Fruit fly (Drosophila melanogaster): ENCODE data around the gene hfw.

The hfw gene

DNA sequence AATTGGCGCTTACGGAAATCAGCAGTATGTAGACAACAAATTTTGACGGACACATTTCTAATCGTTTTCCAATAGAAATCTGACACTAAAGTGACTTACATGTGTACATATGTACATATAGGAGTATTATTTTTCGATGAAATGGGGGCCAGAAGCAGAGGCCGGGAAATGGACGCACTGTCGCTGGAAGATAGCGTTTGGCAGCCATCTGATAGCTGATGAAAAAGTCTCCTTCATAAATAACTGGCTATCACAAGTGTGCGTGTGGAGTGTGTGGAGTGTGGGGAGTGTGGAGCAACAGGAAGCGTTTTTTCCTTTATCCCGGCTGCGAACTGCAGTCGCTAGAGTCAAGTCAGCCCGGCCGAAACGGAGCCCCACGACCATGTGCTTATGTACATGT is 40.7 kb downstream of the hfw start, which contains the start of gene CG3795:
Gene CG3795 (minus strand): TSS at position 101 of the 400 bp plus-strand sequence.
- TF ChIP-seq CG32121 (GFP tag; IDR thresholded peaks at IDR 0.05), result no peak
- no peak for TF ChIP-seq CG15710 (tag; optimal IDR thresholded peaks at IDR 0.05)
- TF ChIP-seq CG10348 (GFP tag; IDR thresholded peaks at IDR 0.05), result no peak
- no peak for TF ChIP-seq gl (tag; optimal IDR thresholded peaks at IDR 0.05)
- no peak for TF ChIP-seq Snoo (tag; optimal IDR thresholded peaks at IDR 0.05)

DNA sequence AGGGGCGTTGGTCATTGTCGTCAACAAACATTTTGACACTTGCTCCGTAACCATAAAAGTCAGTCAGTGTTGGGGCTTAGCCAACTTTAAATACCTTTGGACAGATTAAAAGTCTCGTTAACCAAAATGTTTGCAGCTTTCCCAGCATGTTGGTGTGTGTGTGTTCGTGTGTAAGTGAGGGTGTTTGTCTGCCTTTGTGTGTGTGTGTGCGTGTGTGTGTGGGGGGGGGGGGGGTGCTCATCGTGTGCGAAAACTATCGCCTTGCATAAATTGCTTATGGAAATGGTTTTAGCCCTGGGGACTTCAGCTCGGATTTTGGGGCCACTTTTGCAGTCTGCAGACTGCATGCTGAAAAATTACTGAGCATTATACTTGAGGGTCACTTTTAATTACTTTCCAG is 45.5 kb downstream of the hfw start:
- no peak for TF ChIP-seq EcR (GFP tag; optimal IDR thresholded peaks at IDR 0.05)
- TF ChIP-seq Pif1A (GFP tag; optimal IDR thresholded peaks at IDR 0.05), result no peak
- TF ChIP-seq CG32121 (GFP tag; IDR thresholded peaks at IDR 0.05), result no peak
- TF ChIP-seq CG13204 (GFP tag; optimal IDR thresholded peaks at IDR 0.05), result no peak
- TF ChIP-seq CG4496 (GFP tag; IDR thresholded peaks at IDR 0.05), result no peak
- TF ChIP-seq CG34367 (tag; optimal IDR thresholded peaks at IDR 0.05), result no peak
- TF ChIP-seq CG12605 (GFP tag; IDR thresholded peaks at IDR 0.05), result no peak
- TF ChIP-seq CG17806 (tag; optimal IDR thresholded peaks at IDR 0.05), result no peak
- no peak for TF ChIP-seq gl (tag; optimal IDR thresholded peaks at IDR 0.05)
- no peak for TF ChIP-seq fd96Ca (GFP tag; IDR thresholded peaks at IDR 0.05)
- TF ChIP-seq CG15710 (tag; optimal IDR thresholded peaks at IDR 0.05), result no peak
- no peak for TF ChIP-seq CG9948 (tag; optimal IDR thresholded peaks at IDR 0.05)
- TF ChIP-seq CG14655 (GFP tag; optimal IDR thresholded peaks at IDR 0.05), result no peak
- TF ChIP-seq D1 (tag; optimal IDR thresholded peaks at IDR 0.05), result no peak
- no peak for TF ChIP-seq CG8159 (tag; optimal IDR thresholded peaks at IDR 0.05)
- no peak for TF ChIP-seq Pif1B (GFP tag; optimal IDR thresholded peaks at IDR 0.05)
- TF ChIP-seq CG10348 (GFP tag; IDR thresholded peaks at IDR 0.05), result no peak
